Fruit fly (Drosophila melanogaster) ovary, adult (tissue): Measurements from ENCODE around the gene kud.

Experiments used
- CG17801 ChIP-seq: fragments of 200-800 bp; optimal IDR thresholded peaks from 2 replicates; lab custom pipeline; 2019; ENCODE audit warnings: missing biosample characterization, mild to moderate bottlenecking, missing genetic modification characterization, moderate library complexity; ENCODE audit not compliant: partially characterized antibody

kud gene

dm6 chr3L:16844920-16845573 lies at the start of gene kud, which contains the start of gene Zcchc7:
TSS of gene kud (minus strand) at chr3L:16844991.
TSS of gene Zcchc7 (plus strand) at chr3L:16845386.
- TF ChIP-seq CG17801 (GFP tag; lab: Kevin White, UChicago), result peak; percentile 76

DNA sequence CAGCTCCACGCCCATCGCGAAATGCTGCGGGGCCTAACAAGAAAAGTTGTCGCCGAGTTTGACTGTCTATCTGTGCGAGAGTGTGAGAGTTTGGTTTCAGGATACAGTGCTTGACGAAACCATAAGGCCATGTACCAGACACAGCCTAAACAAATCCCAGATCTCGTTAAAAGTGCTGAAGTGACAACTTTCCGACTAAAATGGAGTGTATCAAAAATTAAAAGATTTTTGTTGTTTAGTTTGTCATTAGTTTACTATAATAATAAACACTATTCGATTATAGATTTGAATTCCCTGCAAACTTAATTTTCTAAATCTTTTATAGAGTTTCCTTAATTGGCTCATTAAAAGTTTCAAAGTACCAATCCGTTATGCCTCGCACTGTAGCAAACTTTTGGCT lies 48.9 kb upstream of the kud start:
- no peak for TF ChIP-seq CG17801 (GFP tag; lab: Kevin White, UChicago)

DNA sequence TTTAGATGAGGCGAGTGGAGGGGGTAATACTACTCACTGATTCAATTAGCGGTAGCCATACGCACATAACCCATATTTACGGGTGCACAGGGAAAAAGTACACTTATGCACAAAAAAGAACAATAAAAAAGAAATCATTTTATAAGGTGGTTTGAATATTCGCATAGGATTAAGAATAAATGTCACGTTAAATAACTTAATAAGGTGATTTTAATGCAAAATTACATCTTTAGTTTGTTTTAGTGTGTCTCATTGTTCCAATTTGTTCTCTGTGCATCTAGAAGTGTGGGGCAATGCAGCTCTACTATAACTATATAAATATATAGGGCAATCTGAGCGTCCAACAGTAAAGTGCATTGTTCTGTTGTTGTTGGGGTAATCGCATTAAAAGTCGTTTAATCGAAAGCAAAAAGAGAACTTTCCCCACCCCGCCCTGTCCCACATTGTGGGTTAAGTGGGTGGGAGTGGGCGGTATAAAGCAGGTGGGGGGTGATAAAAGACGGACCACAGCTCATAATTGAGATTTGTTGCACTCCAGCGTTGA lies 48.0 kb upstream of the kud start:
- no peak for TF ChIP-seq CG17801 (GFP tag; lab: Kevin White, UChicago)

DNA sequence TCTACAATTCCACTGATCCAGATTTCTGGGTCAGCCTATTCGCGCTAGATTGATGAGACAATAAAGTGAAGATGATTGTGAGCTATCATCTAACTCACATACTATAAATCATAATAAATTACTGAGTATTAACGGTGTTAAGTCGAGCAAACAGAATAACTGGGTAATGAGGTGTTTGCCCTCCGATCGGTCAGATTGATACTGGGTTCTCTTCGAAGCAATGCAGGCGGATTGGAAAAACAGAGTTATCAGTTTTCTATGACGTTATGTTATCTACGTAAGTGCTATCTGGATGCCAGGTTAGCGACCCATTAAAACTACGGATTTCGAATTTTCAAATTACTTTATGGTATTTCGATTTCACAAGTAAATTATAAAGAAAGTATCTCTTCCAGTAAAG lies 47.1 kb upstream of the kud start:
- no peak for TF ChIP-seq CG17801 (GFP tag; lab: Kevin White, UChicago)

DNA sequence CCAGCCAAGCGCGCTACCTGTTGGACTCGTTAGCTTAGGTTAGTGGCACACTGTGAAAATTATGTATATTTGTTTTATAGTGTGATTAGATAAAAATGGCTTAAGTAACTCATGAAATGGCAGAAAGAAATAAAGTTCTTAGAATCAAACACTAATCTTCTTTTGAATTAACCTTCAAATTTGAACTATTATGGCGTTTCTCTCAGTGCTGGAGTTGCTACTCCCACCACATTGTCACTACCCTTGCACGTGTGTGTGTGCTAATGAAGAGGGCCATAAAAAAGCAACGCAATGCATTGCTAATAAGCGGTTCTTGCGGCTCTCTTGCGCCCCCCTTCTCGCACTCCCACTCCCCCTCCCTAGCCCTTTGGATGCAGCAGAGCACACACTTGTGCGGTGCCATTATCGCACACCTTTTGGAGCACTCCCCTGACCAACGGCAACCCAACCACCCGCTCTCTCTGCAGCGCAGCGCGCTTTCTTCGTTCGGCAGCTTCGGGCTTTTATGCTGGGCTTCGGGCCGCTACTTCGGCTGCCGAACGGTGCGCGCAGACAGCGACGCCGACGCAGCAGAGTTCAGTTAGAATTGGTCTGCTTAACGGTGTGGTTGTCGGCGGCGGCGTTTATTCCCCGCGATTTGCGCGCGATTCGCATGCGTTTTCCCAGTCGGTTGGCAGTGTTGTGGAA lies 46.0 kb upstream of the kud start:
- TF ChIP-seq CG17801 (GFP tag; lab: Kevin White, UChicago), result peak; percentile 74

DNA sequence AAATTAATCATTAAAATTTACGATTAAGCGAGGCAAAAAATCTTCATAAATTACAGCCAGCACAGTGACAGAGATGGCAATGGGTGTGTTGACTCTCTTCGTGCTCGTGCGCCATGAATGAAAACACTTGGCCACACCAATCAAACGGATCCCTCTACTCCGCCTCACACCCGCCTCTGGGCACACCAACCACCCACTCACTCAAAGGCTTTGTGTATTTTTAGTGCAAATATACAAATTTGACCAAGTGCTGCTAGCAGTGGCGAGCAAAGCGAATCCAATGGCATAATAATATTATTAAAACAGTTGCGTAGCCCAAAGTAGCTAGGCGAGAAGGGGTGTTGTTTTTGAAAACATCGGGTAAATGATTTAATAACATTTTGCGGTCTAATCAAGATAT lies 44.8 kb upstream of the kud start:
- no peak for TF ChIP-seq CG17801 (GFP tag; lab: Kevin White, UChicago)

- TF ChIP-seq CG17801 (GFP tag; lab: Kevin White, UChicago), result no peak
Observed at dm6 chr3L:16887272-16887671, 42.5 kb upstream of the kud start.

DNA sequence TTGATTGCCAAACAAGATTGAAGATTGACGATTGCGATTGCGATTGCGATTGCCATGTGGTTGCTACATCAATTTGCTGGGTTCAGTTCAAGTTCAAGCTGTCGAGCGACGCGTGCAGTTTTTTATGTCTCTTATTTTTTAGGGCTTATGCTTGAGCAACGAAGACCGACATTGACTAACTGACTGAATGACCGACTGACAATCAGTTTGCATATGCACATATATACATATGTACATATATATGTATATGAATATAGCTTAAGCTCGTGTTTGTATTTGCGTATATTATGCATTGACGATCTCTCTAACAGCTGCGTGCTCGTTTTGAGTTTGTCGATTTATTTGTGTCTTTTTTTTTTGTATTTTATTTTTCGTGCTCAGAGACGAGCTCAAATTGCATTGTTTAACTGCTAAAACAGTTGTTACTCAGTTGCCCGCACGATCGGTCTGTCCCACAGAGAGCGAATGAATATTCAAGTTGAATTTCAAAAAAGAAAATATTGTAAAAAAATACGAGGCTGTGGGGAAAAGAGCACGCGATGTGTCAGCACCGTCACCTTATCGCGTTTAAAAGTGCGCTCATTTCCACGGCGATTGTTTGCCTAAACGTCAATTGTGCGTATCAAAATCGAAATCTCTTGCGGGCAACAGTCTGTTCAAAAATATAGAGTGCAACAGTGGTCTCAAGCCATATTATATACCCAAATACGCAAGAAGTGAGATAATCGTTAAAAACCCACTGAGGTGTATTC lies 41.6 kb upstream of the kud start:
- TF ChIP-seq CG17801 (GFP tag; lab: Kevin White, UChicago), result peak; percentile 21

- no peak for TF ChIP-seq CG17801 (GFP tag; lab: Kevin White, UChicago)
Observed at dm6 chr3L:16885042-16885441, 40.3 kb upstream of the kud start.

DNA sequence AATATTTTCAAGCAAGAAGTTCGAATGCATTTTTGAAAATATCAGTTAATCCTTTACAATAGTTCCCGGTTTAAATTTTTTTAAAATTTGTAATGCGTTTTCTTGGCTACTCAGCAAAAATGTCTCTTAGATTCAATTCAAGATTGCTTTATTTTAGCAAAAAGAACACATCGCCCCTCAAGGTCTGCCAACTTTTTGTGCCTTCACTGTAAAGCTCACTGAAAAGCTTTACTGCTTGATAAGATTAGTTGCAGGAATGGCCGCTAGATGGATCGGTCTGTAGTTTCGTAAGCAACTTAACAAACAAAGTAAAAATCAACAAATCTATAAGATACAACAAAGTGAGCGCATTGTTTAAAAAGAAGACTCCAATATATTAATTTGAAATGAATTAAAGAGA lies 39.2 kb upstream of the kud start:
- peak; percentile 30 for TF ChIP-seq CG17801 (GFP tag; lab: Kevin White, UChicago)

DNA sequence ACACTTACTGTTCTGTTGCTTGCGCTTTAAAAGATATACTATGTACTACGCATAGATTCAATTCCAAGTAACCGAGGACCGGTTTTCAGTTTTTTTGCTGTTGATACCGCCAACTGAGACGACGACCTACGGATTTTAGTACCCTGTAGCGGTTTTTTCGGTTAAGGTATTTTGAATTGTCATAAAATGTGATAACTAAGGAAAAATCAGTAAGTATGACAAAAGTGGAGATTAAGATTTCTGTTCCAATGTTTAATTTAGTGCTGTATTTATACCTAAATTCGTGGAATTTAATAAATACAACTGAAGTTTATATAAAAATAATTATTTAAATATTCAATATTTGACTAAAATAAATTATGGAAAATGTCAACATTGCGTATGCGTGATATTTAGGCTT lies 36.3 kb upstream of the kud start:
- no peak for TF ChIP-seq CG17801 (GFP tag; lab: Kevin White, UChicago)

DNA sequence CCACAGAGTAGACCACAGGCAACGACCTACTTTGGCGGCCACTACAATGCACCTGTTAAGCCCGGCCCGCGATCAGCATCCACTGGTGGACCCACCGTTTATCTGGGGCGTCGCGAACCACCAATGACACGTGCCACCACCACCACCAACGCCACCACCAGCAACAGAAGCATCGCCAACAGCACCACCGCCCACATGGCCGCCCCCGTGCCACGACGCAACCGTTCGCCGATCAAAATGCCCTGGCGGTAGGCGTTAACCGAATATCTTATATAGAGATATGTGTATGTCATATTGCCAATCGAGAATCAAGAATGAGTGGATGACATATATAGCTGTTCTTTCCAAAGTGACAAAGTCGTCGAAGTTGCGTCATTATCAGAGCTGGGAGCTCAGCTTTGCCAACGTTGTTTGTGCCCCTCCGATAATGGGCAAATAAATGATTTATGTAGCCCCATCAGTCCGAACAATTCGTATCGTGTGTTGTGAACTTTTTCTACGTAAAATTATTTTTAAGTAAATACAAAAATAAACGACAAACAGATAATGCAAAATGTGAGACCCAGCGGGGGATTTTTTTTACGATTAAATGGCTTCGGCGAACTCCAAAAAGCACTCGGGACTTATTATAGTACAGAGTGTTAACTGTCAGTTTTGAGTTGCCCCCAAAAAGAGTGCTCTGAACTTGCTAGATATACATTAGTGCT lies 34.2 kb upstream of the kud start:
- no peak for TF ChIP-seq CG17801 (GFP tag; lab: Kevin White, UChicago)

DNA sequence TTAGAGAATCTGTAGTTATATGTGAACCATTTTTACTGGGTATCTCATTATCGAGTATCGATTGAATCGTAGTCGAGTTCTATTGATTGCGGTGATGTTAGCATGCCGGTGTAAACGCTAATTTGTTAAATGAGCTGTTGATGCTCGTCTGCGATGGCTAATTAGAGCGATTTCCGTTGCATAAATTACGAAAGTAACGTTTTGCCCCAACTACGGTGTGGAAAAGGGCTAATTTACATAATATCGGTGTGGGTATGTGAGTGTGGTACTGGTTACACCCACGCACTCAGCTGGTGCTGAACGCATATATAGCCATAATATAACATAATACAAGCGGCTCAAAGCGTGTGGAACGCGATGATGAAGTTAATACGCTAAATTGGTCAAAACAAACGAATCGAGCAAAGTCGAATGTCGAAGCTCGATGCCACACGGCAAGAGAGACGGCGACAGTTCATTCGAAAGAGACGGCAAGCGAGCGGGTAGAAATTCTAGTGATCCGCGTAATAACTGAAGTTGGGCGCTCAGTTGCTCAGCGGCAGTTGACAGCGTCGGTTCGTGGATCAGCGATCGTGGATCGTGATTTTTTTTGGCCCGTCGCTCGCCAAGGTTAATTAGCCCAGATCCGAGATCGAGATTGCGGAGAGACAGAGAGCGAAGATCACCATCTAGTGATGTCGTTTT lies 32.1 kb upstream of the kud start, which contains the start of gene CG32170:
Gene CG32170, plus strand, starts transcription at position 525 of the 684 bp plus-strand sequence.
- no peak for TF ChIP-seq CG17801 (GFP tag; lab: Kevin White, UChicago)

DNA sequence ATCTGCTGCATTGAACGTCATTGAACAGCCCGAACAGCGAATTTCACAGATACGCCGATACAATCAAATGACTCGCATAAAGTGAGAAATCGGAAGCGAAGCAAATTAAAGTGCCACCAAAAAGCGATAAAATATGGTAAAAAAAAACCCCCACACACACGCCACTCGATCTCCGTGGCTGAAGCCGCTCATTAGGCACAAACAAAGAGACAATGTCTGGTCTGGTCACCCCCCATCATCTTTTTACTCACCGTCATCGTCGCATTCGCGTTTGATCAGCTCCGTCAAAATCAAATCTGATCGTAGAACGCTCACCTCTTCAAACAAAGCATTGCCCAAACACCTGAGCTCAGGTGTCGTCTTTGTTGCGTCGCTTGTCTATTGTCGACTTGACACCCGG lies 31.2 kb upstream of the kud start:
- no peak for TF ChIP-seq CG17801 (GFP tag; lab: Kevin White, UChicago)
